Worm (Caenorhabditis elegans) whole organism, L3 larva: ENCODE data around the gene srw-29.

ENCODE experiments used
- R02D3.7 ChIP-seq: fragments of 150-350 bp; optimal IDR thresholded peaks from 2 replicates; lab custom pipeline; 2014; ENCODE audit warnings: missing biosample characterization, missing genetic modification characterization
- aly-2 ChIP-seq: fragments of 150-350 bp; optimal IDR thresholded peaks from 2 replicates; lab custom pipeline; 2014; ENCODE audit warnings: missing biosample characterization, missing genetic modification characterization
- ceh-28 ChIP-seq: fragments of 150-350 bp; optimal IDR thresholded peaks from 2 replicates; lab custom pipeline; 2014; ENCODE audit warnings: missing biosample characterization, missing genetic modification reagents, missing genetic modification characterization
- ceh-82 ChIP-seq: fragments of 150-350 bp; optimal IDR thresholded peaks from 2 replicates; lab custom pipeline; 2014; ENCODE audit warnings: missing biosample characterization, missing genetic modification characterization
- ceh-9 ChIP-seq: sonication (generic microtip); optimal IDR thresholded peaks from 2 replicates; lab custom pipeline; 2018; ENCODE audit warnings: missing biosample characterization, missing genetic modification characterization
- daf-12 ChIP-seq: fragments of 150-350 bp; optimal IDR thresholded peaks from 2 replicates; lab custom pipeline; 2014; ENCODE audit warnings: missing biosample characterization, missing genetic modification reagents, missing genetic modification characterization
- egl-27 ChIP-seq: sonication (generic microtip); optimal IDR thresholded peaks from 4 replicates; lab custom pipeline; 2017; ENCODE audit warnings: missing biosample characterization, missing genetic modification reagents, missing genetic modification characterization
- elt-2 ChIP-seq: sonication (generic microtip); optimal IDR thresholded peaks from 2 replicates; lab custom pipeline; 2016; ENCODE audit warnings: missing genetic modification reagents, mild to moderate bottlenecking, missing genetic modification characterization, missing compliant biosample characterization
- elt-3 ChIP-seq, 3 experiments: fragments of 150-350 bp in 1 of 3; sonication (generic microtip) in 2 of 3; optimal IDR thresholded peaks; 2 replicates in 2 of 3; 4 replicates in 1 of 3; lab custom pipeline; 2014 to 2017; ENCODE audit warnings: missing biosample characterization in 3 of 3, missing genetic modification characterization in 3 of 3
- eor-1 ChIP-seq, 2 experiments: fragments of 150-350 bp; optimal IDR thresholded peaks; 2 replicates each; lab custom pipeline; 2014 to 2018; ENCODE audit warnings: missing biosample characterization in 2 of 2, missing genetic modification characterization in 2 of 2
- fkh-2 ChIP-seq: fragments of 150-350 bp; optimal IDR thresholded peaks from 2 replicates; lab custom pipeline; 2014; ENCODE audit warnings: missing biosample characterization, missing genetic modification reagents, missing genetic modification characterization
- fos-1 ChIP-seq: fragments of 150-350 bp; optimal IDR thresholded peaks from 2 replicates; lab custom pipeline; 2014; ENCODE audit warnings: missing biosample characterization, missing genetic modification characterization
- hmg-11 ChIP-seq: sonication (generic microtip); optimal IDR thresholded peaks from 2 replicates; lab custom pipeline; 2016; ENCODE audit warnings: missing genetic modification characterization, missing compliant biosample characterization
- lin-15B ChIP-seq: fragments of 150-350 bp; optimal IDR thresholded peaks from 2 replicates; lab custom pipeline; 2014; ENCODE audit warnings: missing biosample characterization, missing genetic modification characterization
- lin-39 ChIP-seq: fragments of 150-350 bp; optimal IDR thresholded peaks from 2 replicates; lab custom pipeline; 2018; ENCODE audit warnings: missing biosample characterization, missing genetic modification reagents, missing genetic modification characterization
- mdl-1 ChIP-seq: fragments of 150-350 bp; optimal IDR thresholded peaks from 2 replicates; lab custom pipeline; 2014; ENCODE audit warnings: missing biosample characterization, missing genetic modification characterization
- mml-1 ChIP-seq: fragments of 150-350 bp; sonication (generic microtip); optimal IDR thresholded peaks from 3 replicates; lab custom pipeline; 2014; ENCODE audit warnings: missing biosample characterization, missing genetic modification characterization
- nfya-1 ChIP-seq: sonication (generic microtip); optimal IDR thresholded peaks from 2 replicates; lab custom pipeline; 2017; ENCODE audit warnings: missing genetic modification characterization, mild to moderate bottlenecking, missing compliant biosample characterization, antibody characterized with exemption, moderate library complexity; ENCODE audit not compliant: insufficient read depth
- nhr-11 ChIP-seq: fragments of 150-350 bp; optimal IDR thresholded peaks from 2 replicates; lab custom pipeline; 2014; ENCODE audit warnings: missing biosample characterization, missing genetic modification characterization
- nhr-237 ChIP-seq: fragments of 150-350 bp; optimal IDR thresholded peaks from 2 replicates; lab custom pipeline; 2014; ENCODE audit warnings: missing biosample characterization, missing genetic modification characterization
- nhr-25 ChIP-seq: sonication (generic microtip); optimal IDR thresholded peaks from 2 replicates; lab custom pipeline; 2017; ENCODE audit warnings: missing biosample characterization, missing genetic modification characterization
- nhr-28 ChIP-seq: fragments of 150-350 bp; optimal IDR thresholded peaks from 2 replicates; lab custom pipeline; 2014; ENCODE audit warnings: missing biosample characterization, missing genetic modification characterization
- nhr-43 ChIP-seq: sonication (generic microtip); optimal IDR thresholded peaks from 2 replicates; lab custom pipeline; 2016; ENCODE audit warnings: mild to moderate bottlenecking, missing genetic modification characterization, missing compliant biosample characterization; ENCODE audit not compliant: poor library complexity, severe bottlenecking
- pqm-1 ChIP-seq: fragments of 150-350 bp; optimal IDR thresholded peaks from 2 replicates; lab custom pipeline; 2017; ENCODE audit warnings: missing biosample characterization, missing genetic modification characterization, inconsistent platforms
- skn-1 ChIP-seq: fragments of 150-350 bp; optimal IDR thresholded peaks from 2 replicates; lab custom pipeline; 2014; ENCODE audit warnings: missing biosample characterization, missing genetic modification characterization
- tbx-2 ChIP-seq: sonication (generic microtip); optimal IDR thresholded peaks from 2 replicates; lab custom pipeline; 2016; ENCODE audit warnings: mild to moderate bottlenecking, missing genetic modification characterization, missing compliant biosample characterization
- unc-62 ChIP-seq: fragments of 150-350 bp; sonication (generic microtip); optimal IDR thresholded peaks from 4 replicates; lab custom pipeline; 2014; ENCODE audit warnings: missing biosample characterization, missing genetic modification reagents, missing genetic modification characterization
- ztf-11 ChIP-seq: fragments of 150-350 bp; optimal IDR thresholded peaks from 2 replicates; lab custom pipeline; 2014; ENCODE audit warnings: missing biosample characterization, missing genetic modification characterization

The srw-29 gene

ce11 chrV:16376430-16376948, 47.8 kb downstream of the srw-29 start:
- TF ChIP-seq fos-1 (tag; lab: Kevin White, UChicago) (no peak), fkh-2 (tag; lab: Kevin White, UChicago) (no peak), hmg-11 (tag; lab: Kevin White, UChicago) (no peak), nhr-237 (tag; lab: Kevin White, UChicago) (no peak), skn-1 (tag; lab: Kevin White, UChicago) (no peak), elt-3 (tag; optimal IDR thresholded peaks at IDR 0.05; lab: Kevin White, UChicago) (no peak), elt-2 (tag; lab: Kevin White, UChicago) (no peak), R02D3.7 (tag; lab: Kevin White, UChicago) (no peak), unc-62 (GFP tag; lab: Kevin White, UChicago) (no peak), ceh-28 (tag; lab: Kevin White, UChicago) (no peak), eor-1 (tag; optimal IDR thresholded peaks at IDR 0.05; lab: Kevin White, UChicago) (no peak), lin-15B (tag; lab: Kevin White, UChicago) (no peak), mml-1 (no peak), ceh-82 (tag; lab: Kevin White, UChicago) (no peak), tbx-2 (tag; lab: Kevin White, UChicago) (no peak), lin-39 (no peak), nhr-11 (tag; lab: Kevin White, UChicago) (no peak), egl-27 (tag; lab: Kevin White, UChicago) (no peak), nhr-28 (tag; lab: Kevin White, UChicago) (no peak)

ce11 chrV:16374676-16375075, 49.7 kb downstream of the srw-29 start, which contains the start of gene srv-34:
Gene srv-34 (minus strand): TSS chrV:16374776.
- TF ChIP-seq daf-12 (tag; lab: Kevin White, UChicago): no peak
- no peak for TF ChIP-seq ceh-9
- TF ChIP-seq hmg-11 (tag; lab: Kevin White, UChicago): no peak
- no peak for TF ChIP-seq R02D3.7 (tag; lab: Kevin White, UChicago)
- TF ChIP-seq ztf-11: no peak
- TF ChIP-seq aly-2 (tag; lab: Kevin White, UChicago): no peak
- no peak for TF ChIP-seq nhr-43 (tag; lab: Kevin White, UChicago)
- TF ChIP-seq pqm-1: no peak
- TF ChIP-seq mdl-1 (tag; lab: Kevin White, UChicago): no peak
- TF ChIP-seq nfya-1: no peak
- TF ChIP-seq nhr-25: no peak
- TF ChIP-seq eor-1 (tag; optimal IDR thresholded peaks at IDR 0.05; lab: Kevin White, UChicago): no peak
